Fruit fly (Drosophila melanogaster) whole organism, embryonic: ENCODE data around the gene Taf6.

Source experiments
- Asciz ChIP-seq: fragments of 200-800 bp; sonication (Bioruptor generic); optimal IDR thresholded peaks from 2 replicates; lab custom pipeline; 2017; ENCODE audit warnings: missing biosample characterization, mild to moderate bottlenecking, missing genetic modification characterization, missing genetic modification reagents
- BtbVII ChIP-seq: fragments of 200-800 bp; sonication (Bioruptor generic); optimal IDR thresholded peaks from 3 replicates; lab custom pipeline; 2017; ENCODE audit warnings: missing biosample characterization, mild to moderate bottlenecking, missing genetic modification characterization
- CG12236 ChIP-seq: fragments of 200-800 bp; sonication (Bioruptor generic); optimal IDR thresholded peaks from 2 replicates; lab custom pipeline; 2016; ENCODE audit warnings: missing biosample characterization, missing genetic modification characterization
- CG12299 ChIP-seq: fragments of 200-800 bp; sonication (Bioruptor generic); optimal IDR thresholded peaks from 2 replicates; lab custom pipeline; 2018; ENCODE audit warnings: missing biosample characterization, mild to moderate bottlenecking, missing genetic modification characterization
- CG12659 ChIP-seq: fragments of 200-800 bp; sonication (Bioruptor generic); optimal IDR thresholded peaks from 3 replicates; lab custom pipeline; 2017; ENCODE audit warnings: mild to moderate bottlenecking, missing biosample characterization, missing genetic modification reagents, missing genetic modification characterization
- CG12769 ChIP-seq: fragments of 200-800 bp; sonication (Bioruptor generic); optimal IDR thresholded peaks from 2 replicates; lab custom pipeline; 2019; ENCODE audit warnings: missing biosample characterization, mild to moderate bottlenecking, missing genetic modification characterization, moderate library complexity
- CG12942 ChIP-seq: fragments of 200-800 bp; sonication (Bioruptor generic); optimal IDR thresholded peaks from 3 replicates; lab custom pipeline; 2016; ENCODE audit warnings: missing biosample characterization, missing genetic modification characterization
- CG13624 ChIP-seq: fragments of 200-800 bp; sonication (Bioruptor generic); optimal IDR thresholded peaks from 2 replicates; lab custom pipeline; 2016; ENCODE audit warnings: missing biosample characterization, missing genetic modification characterization
- CG13894 ChIP-seq: fragments of 200-800 bp; sonication (Bioruptor generic); optimal IDR thresholded peaks from 3 replicates; lab custom pipeline; 2018; ENCODE audit warnings: missing biosample characterization, mild to moderate bottlenecking, missing genetic modification characterization, moderate library complexity
- CG1529 ChIP-seq: fragments of 200-800 bp; sonication (Bioruptor generic); optimal IDR thresholded peaks from 3 replicates; lab custom pipeline; 2018; ENCODE audit warnings: missing biosample characterization, missing genetic modification characterization
- CG17359 ChIP-seq: fragments of 200-800 bp; sonication (Bioruptor generic); optimal IDR thresholded peaks from 3 replicates; lab custom pipeline; 2018; ENCODE audit warnings: missing biosample characterization, mild to moderate bottlenecking, missing genetic modification characterization, moderate library complexity
- CG17612 ChIP-seq: fragments of 200-800 bp; sonication (Bioruptor generic); IDR thresholded peaks from 2 replicates; pipeline ENCODE4 v1.3.6; 2022; ENCODE audit warnings: missing biosample characterization, missing genetic modification characterization
- CG1792 ChIP-seq: fragments of 200-800 bp; sonication (Bioruptor generic); optimal IDR thresholded peaks from 2 replicates; lab custom pipeline; 2016; ENCODE audit warnings: missing biosample characterization, missing genetic modification characterization
- CG1832 ChIP-seq: fragments of 200-800 bp; sonication (Bioruptor generic); optimal IDR thresholded peaks from 2 replicates; lab custom pipeline; 2017; ENCODE audit warnings: missing biosample characterization, mild to moderate bottlenecking, missing genetic modification characterization, inconsistent platforms
- CG18599 ChIP-seq: fragments of 200-800 bp; sonication (Bioruptor generic); optimal IDR thresholded peaks from 3 replicates; lab custom pipeline; 2017; ENCODE audit warnings: missing biosample characterization, missing genetic modification characterization, mild to moderate bottlenecking, moderate library complexity, missing genetic modification reagents
- CG3407 ChIP-seq: fragments of 200-800 bp; sonication (Bioruptor generic); optimal IDR thresholded peaks from 2 replicates; lab custom pipeline; 2018; ENCODE audit warnings: missing biosample characterization, mild to moderate bottlenecking, missing genetic modification characterization
- CG3726 ChIP-seq: fragments of 200-800 bp; sonication (Bioruptor generic); IDR thresholded peaks from 3 replicates; pipeline ENCODE4, ENCODE4 v1.3.6; 2022; ENCODE audit warnings: missing biosample characterization, missing genetic modification characterization
- CG4360 ChIP-seq: fragments of 200-800 bp; sonication (Bioruptor generic); IDR thresholded peaks from 2 replicates; pipeline ENCODE4 v1.3.6; 2022; ENCODE audit warnings: missing biosample characterization, missing genetic modification characterization
- CG43689 ChIP-seq: fragments of 200-800 bp; sonication (Bioruptor generic); IDR thresholded peaks from 2 replicates; pipeline ENCODE4 v1.3.6; 2022; ENCODE audit warnings: missing biosample characterization, missing genetic modification characterization
- CG6791 ChIP-seq: fragments of 200-800 bp; sonication (Bioruptor generic); IDR thresholded peaks from 3 replicates; pipeline ENCODE4 v1.3.6; 2022; ENCODE audit warnings: missing biosample characterization, missing genetic modification characterization; ENCODE audit not compliant: partially characterized antibody
- CG7271 ChIP-seq: fragments of 200-800 bp; sonication (Bioruptor generic); optimal IDR thresholded peaks from 2 replicates; lab custom pipeline; 2018; ENCODE audit warnings: missing biosample characterization, mild to moderate bottlenecking, missing genetic modification characterization, moderate library complexity
- CG8478 ChIP-seq: fragments of >200 bp; optimal IDR thresholded peaks from 2 replicates; lab custom pipeline; 2018
- CTCF ChIP-seq: fragments of 200-800 bp; sonication (Bioruptor generic); optimal IDR thresholded peaks from 2 replicates; lab custom pipeline; 2017; ENCODE audit warnings: missing biosample characterization, mild to moderate bottlenecking, missing genetic modification characterization, moderate library complexity
- Dad ChIP-seq: fragments of 200-800 bp; sonication (Bioruptor generic); optimal IDR thresholded peaks from 3 replicates; lab custom pipeline; 2016; ENCODE audit warnings: missing biosample characterization, missing genetic modification characterization
- Dek ChIP-seq: fragments of 200-800 bp; sonication (Bioruptor generic); optimal IDR thresholded peaks from 3 replicates; lab custom pipeline; 2019; ENCODE audit warnings: missing biosample characterization, mild to moderate bottlenecking, missing genetic modification characterization, moderate library complexity
- Ets65A ChIP-seq: fragments of 200-800 bp; sonication (Bioruptor generic); peaks from one replicate; lab custom pipeline; 2016; ENCODE audit warnings: missing biosample characterization, missing genetic modification characterization
- Hey ChIP-seq: fragments of 200-800 bp; sonication (Bioruptor generic); optimal IDR thresholded peaks from 3 replicates; lab custom pipeline; 2018; ENCODE audit warnings: missing biosample characterization, mild to moderate bottlenecking, missing genetic modification characterization
- HmgD ChIP-seq: fragments of 200-800 bp; sonication (Bioruptor generic); optimal IDR thresholded peaks from 3 replicates; lab custom pipeline; 2016; ENCODE audit warnings: missing biosample characterization, missing genetic modification characterization
- Hsf ChIP-seq: fragments of 200-800 bp; sonication (Bioruptor generic); optimal IDR thresholded peaks from 3 replicates; lab custom pipeline; 2016; ENCODE audit warnings: missing biosample characterization, missing genetic modification characterization
- Jarid2 ChIP-seq: fragments of 200-800 bp; sonication (Bioruptor generic); optimal IDR thresholded peaks from 3 replicates; lab custom pipeline; 2017; ENCODE audit warnings: mild to moderate bottlenecking, missing biosample characterization, missing genetic modification reagents, missing genetic modification characterization
- TFAM ChIP-seq: fragments of 200-800 bp; sonication (Bioruptor generic); optimal IDR thresholded peaks from 2 replicates; lab custom pipeline; 2017; ENCODE audit warnings: missing biosample characterization, missing genetic modification characterization, inconsistent platforms
- Trl ChIP-seq, 3 experiments: fragments of >200 bp in 2 of 3; fragments of 200-800 bp in 1 of 3; sonication (Bioruptor generic) in 1 of 3; optimal IDR thresholded peaks; 2 replicates in 1 of 3; 3 replicates in 2 of 3; lab custom pipeline; 2016 to 2017; ENCODE audit warnings: missing biosample characterization in 1 of 3, missing genetic modification characterization in 1 of 3
- bbx ChIP-seq: fragments of 200-800 bp; sonication (Bioruptor generic); IDR thresholded peaks from 2 replicates; pipeline ENCODE4 v1.3.6; 2022; ENCODE audit warnings: missing biosample characterization, missing genetic modification characterization; ENCODE audit not compliant: partially characterized antibody
- crc ChIP-seq: fragments of 200-800 bp; sonication (Bioruptor generic); optimal IDR thresholded peaks from 2 replicates; lab custom pipeline; 2016; ENCODE audit warnings: missing biosample characterization, missing genetic modification characterization
- da ChIP-seq: fragments of 200-800 bp; sonication (Bioruptor generic); optimal IDR thresholded peaks from 2 replicates; lab custom pipeline; 2016; ENCODE audit warnings: missing biosample characterization, missing genetic modification characterization
- dmrt11E ChIP-seq: fragments of 200-800 bp; sonication (Bioruptor generic); optimal IDR thresholded peaks from 3 replicates; lab custom pipeline; 2018; ENCODE audit warnings: missing biosample characterization, mild to moderate bottlenecking, missing genetic modification characterization, moderate library complexity
- fd3F ChIP-seq: fragments of 200-800 bp; sonication (Bioruptor generic); optimal IDR thresholded peaks from 2 replicates; lab custom pipeline; 2018; ENCODE audit warnings: missing biosample characterization, mild to moderate bottlenecking, missing genetic modification characterization, moderate library complexity
- fu2 ChIP-seq: fragments of 200-800 bp; sonication (Bioruptor generic); optimal IDR thresholded peaks from 2 replicates; lab custom pipeline; 2016; ENCODE audit warnings: missing biosample characterization, missing genetic modification characterization
- gce ChIP-seq: fragments of 200-800 bp; sonication (Bioruptor generic); IDR thresholded peaks from 3 replicates; pipeline ENCODE4 v1.3.6; 2022; ENCODE audit warnings: missing biosample characterization, missing genetic modification characterization
- gem ChIP-seq: fragments of 200-800 bp; sonication (Bioruptor generic); optimal IDR thresholded peaks from 2 replicates; lab custom pipeline; 2019; ENCODE audit warnings: missing biosample characterization, mild to moderate bottlenecking, missing genetic modification characterization, moderate library complexity
- kni ChIP-seq: fragments of 200-800 bp; sonication (Bioruptor generic); optimal IDR thresholded peaks from 3 replicates; lab custom pipeline; 2017; ENCODE audit warnings: mild to moderate bottlenecking, missing biosample characterization, missing genetic modification reagents, missing genetic modification characterization
- lov ChIP-seq, 2 experiments: fragments of 200-800 bp in 1 of 2; fragments of >200 bp in 1 of 2; sonication (Bioruptor generic) in 1 of 2; IDR thresholded peaks in 1 of 2; optimal IDR thresholded peaks in 1 of 2; 2 replicates in 1 of 2; 3 replicates in 1 of 2; pipeline versions ENCODE4 v1.3.6 to Lab custom; 2017 to 2022; ENCODE audit warnings: missing biosample characterization in 1 of 2, missing genetic modification characterization in 1 of 2
- mam ChIP-seq: fragments of 200-800 bp; sonication (Bioruptor generic); optimal IDR thresholded peaks from 3 replicates; lab custom pipeline; 2016; ENCODE audit warnings: missing biosample characterization, missing genetic modification characterization
- phol ChIP-seq: fragments of 200-800 bp; sonication (Bioruptor generic); optimal IDR thresholded peaks from 3 replicates; lab custom pipeline; 2018; ENCODE audit warnings: missing biosample characterization, mild to moderate bottlenecking, missing genetic modification characterization, moderate library complexity
- prd ChIP-seq, 3 experiments: fragments of >200 bp in 2 of 3; fragments of 200-800 bp in 1 of 3; sonication (Bioruptor generic) in 1 of 3; optimal IDR thresholded peaks in 2 of 3; IDR thresholded peaks in 1 of 3; 2 replicates in 2 of 3; 3 replicates in 1 of 3; pipeline versions ENCODE4 v1.3.6 to Lab custom; 2017 to 2022; ENCODE audit warnings: missing biosample characterization in 1 of 3, missing genetic modification characterization in 1 of 3
- pros ChIP-seq: fragments of 200-800 bp; sonication (Bioruptor generic); optimal IDR thresholded peaks from 3 replicates; lab custom pipeline; 2019; ENCODE audit warnings: missing biosample characterization, mild to moderate bottlenecking, missing genetic modification characterization, moderate library complexity
- row ChIP-seq: fragments of 200-800 bp; sonication (Bioruptor generic); IDR thresholded peaks from 3 replicates; pipeline ENCODE4 v1.3.6; 2022; ENCODE audit warnings: missing biosample characterization, missing genetic modification characterization
- seq ChIP-seq: fragments of 200-800 bp; sonication (Bioruptor generic); IDR thresholded peaks from 2 replicates; pipeline ENCODE4 v1.3.6; 2022; ENCODE audit warnings: missing biosample characterization, missing genetic modification characterization
- tll ChIP-seq, 2 experiments: fragments of 200-800 bp in 1 of 2; fragments of >200 bp in 1 of 2; sonication (Bioruptor generic) in 1 of 2; optimal IDR thresholded peaks; 2 replicates each; lab custom pipeline; 2017 to 2019; ENCODE audit warnings: missing biosample characterization in 2 of 2, missing genetic modification characterization in 2 of 2, mild to moderate bottlenecking in 1 of 2, moderate library complexity in 1 of 2
- z ChIP-seq: fragments of 200-800 bp; sonication (Bioruptor generic); IDR thresholded peaks from 3 replicates; pipeline ENCODE4 v1.3.6; 2022; ENCODE audit warnings: missing biosample characterization, missing genetic modification characterization
- zfh1 ChIP-seq: fragments of 200-800 bp; sonication (Bioruptor generic); IDR thresholded peaks from 3 replicates; pipeline ENCODE4 v1.3.6; 2022; ENCODE audit warnings: missing biosample characterization, missing genetic modification characterization

The Taf6 gene

DNA sequence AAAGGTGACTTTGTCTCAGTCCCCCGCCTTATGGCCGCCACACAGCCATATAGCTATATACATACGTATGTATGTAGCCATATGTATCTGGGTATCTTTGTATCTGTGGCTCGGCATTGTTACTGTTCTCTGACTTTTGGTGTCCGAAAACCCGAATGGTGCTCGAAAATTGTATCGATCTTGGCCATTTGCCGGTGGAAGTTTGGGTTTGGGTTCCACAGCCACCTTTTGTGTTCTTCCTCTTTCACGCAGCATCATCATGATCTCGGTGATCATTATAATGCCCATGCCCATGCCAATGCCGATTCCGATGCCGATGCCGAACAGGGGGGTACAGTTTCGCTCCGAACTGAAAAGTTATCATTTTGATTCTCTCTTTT is 40.9 kb upstream of the Taf6 start (continued):
- TF ChIP-seq pros: peak; percentile 68
- TF ChIP-seq kni (GFP tag; lab: Kevin White, UChicago): peak; percentile 97
- TF ChIP-seq CG4360: no peak
- TF ChIP-seq prd (optimal IDR thresholded peaks at IDR 0.05; lab: Kevin White, UChicago): no peak
- no peak for TF ChIP-seq prd (GFP tag; IDR thresholded peaks at IDR 0.05; lab: Robert Waterston, UW)
- no peak for TF ChIP-seq CG12942 (GFP tag; lab: Kevin White, UChicago)
- no peak for TF ChIP-seq lov (optimal IDR thresholded peaks at IDR 0.05; lab: Kevin White, UChicago)
- no peak for TF ChIP-seq lov (GFP tag; IDR thresholded peaks at IDR 0.05; lab: Robert Waterston, UW)
- no peak for TF ChIP-seq CG7271 (tag; lab: Kevin White, UChicago)
- no peak for TF ChIP-seq da
- no peak for TF ChIP-seq CG12236 (GFP tag; lab: Kevin White, UChicago)
- TF ChIP-seq CG1792 (GFP tag; lab: Kevin White, UChicago): no peak
- TF ChIP-seq zfh1 (GFP tag; lab: Robert Waterston, UW): no peak
- TF ChIP-seq CG13624: no peak
- peak in 1 of 2 experiments; percentile 66 for TF ChIP-seq tll (GFP tag; optimal IDR thresholded peaks at IDR 0.05; lab: Kevin White, UChicago)
- TF ChIP-seq HmgD: no peak
- no peak for TF ChIP-seq Ets65A
- TF ChIP-seq row: no peak
- TF ChIP-seq fu2 (GFP tag; lab: Kevin White, UChicago): no peak
- no peak for TF ChIP-seq fd3F (GFP tag; lab: Kevin White, UChicago)
- TF ChIP-seq Dad (GFP tag; lab: Kevin White, UChicago): no peak
- no peak for TF ChIP-seq Hey (tag; lab: Kevin White, UChicago)
- no peak for TF ChIP-seq CG12299
- no peak for TF ChIP-seq CG3407 (GFP tag; lab: Kevin White, UChicago)
- no peak for TF ChIP-seq CG8478
- no peak for TF ChIP-seq CG17612 (GFP tag; lab: Robert Waterston, UW)
- no peak for TF ChIP-seq Hsf (GFP tag; lab: Kevin White, UChicago)
- no peak for TF ChIP-seq Jarid2 (GFP tag; lab: Kevin White, UChicago)

DNA sequence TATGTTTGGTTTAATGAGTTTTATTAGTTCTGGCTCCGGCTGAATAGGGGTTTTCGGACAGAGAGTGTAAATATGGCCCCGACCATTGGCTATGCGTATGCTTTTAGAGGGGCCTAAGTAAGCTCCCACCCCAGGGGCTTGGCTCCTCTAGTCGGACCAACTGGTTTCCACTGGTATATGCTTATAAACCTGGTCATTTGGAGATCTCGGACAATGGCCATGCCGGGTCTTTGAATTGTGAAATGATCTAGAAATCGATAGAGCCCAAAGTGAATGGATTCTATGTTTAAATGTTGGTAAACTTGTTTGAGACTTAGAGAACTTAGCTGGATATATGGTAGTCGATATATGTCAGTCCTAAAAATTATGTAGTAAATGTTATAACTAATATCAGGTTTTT is 40.2 kb upstream of the Taf6 start:
- no peak for TF ChIP-seq gce
- TF ChIP-seq CG1832 (GFP tag; lab: Kevin White, UChicago): no peak
- no peak for TF ChIP-seq CG12659 (GFP tag; lab: Kevin White, UChicago)
- TF ChIP-seq CG1529 (GFP tag; lab: Kevin White, UChicago): no peak
- TF ChIP-seq phol (tag; lab: Kevin White, UChicago): no peak
- TF ChIP-seq gem (tag; lab: Kevin White, UChicago): peak; percentile 1
- TF ChIP-seq lov (optimal IDR thresholded peaks at IDR 0.05; lab: Kevin White, UChicago): no peak
- no peak for TF ChIP-seq lov (GFP tag; IDR thresholded peaks at IDR 0.05; lab: Robert Waterston, UW)
- TF ChIP-seq CG3726 (GFP tag; lab: Robert Waterston, UW): no peak
- no peak for TF ChIP-seq z
- TF ChIP-seq CG12769 (tag; lab: Kevin White, UChicago): peak; percentile 49
- TF ChIP-seq seq: no peak
- no peak for TF ChIP-seq Trl (optimal IDR thresholded peaks at IDR 0.05; lab: Kevin White, UChicago)
- no peak for TF ChIP-seq Trl (GFP tag; optimal IDR thresholded peaks at IDR 0.05; lab: Kevin White, UChicago)
- no peak for TF ChIP-seq BtbVII (GFP tag; lab: Kevin White, UChicago)
- no peak for TF ChIP-seq CG17359 (tag; lab: Kevin White, UChicago)
- TF ChIP-seq CG6791 (GFP tag; lab: Robert Waterston, UW): 0 out of 3 replicates have a peak, but pooled peaks have one; percentile 33
- no peak for TF ChIP-seq Asciz (GFP tag; lab: Kevin White, UChicago)
- no peak for TF ChIP-seq crc
- 0 out of 2 replicates have a peak, but pooled peaks have one; percentile 2 for TF ChIP-seq bbx (GFP tag; lab: Robert Waterston, UW)
- peak; percentile 91 for TF ChIP-seq CG13894
- no peak for TF ChIP-seq TFAM (GFP tag; lab: Kevin White, UChicago)
- TF ChIP-seq dmrt11E (tag; lab: Kevin White, UChicago): no peak
- no peak for TF ChIP-seq CG18599 (GFP tag; lab: Kevin White, UChicago)
- no peak for TF ChIP-seq mam (GFP tag; lab: Kevin White, UChicago)
- no peak for TF ChIP-seq Dek (tag; lab: Kevin White, UChicago)
- no peak for TF ChIP-seq CTCF
- TF ChIP-seq pros: no peak
- TF ChIP-seq CG43689: no peak
